Worm (Caenorhabditis elegans): ENCODE results near the gene R04F11.3.
A peak's percentile ranks its signal among the peaks of the same experiment; 100 is the strongest.

DNA sequence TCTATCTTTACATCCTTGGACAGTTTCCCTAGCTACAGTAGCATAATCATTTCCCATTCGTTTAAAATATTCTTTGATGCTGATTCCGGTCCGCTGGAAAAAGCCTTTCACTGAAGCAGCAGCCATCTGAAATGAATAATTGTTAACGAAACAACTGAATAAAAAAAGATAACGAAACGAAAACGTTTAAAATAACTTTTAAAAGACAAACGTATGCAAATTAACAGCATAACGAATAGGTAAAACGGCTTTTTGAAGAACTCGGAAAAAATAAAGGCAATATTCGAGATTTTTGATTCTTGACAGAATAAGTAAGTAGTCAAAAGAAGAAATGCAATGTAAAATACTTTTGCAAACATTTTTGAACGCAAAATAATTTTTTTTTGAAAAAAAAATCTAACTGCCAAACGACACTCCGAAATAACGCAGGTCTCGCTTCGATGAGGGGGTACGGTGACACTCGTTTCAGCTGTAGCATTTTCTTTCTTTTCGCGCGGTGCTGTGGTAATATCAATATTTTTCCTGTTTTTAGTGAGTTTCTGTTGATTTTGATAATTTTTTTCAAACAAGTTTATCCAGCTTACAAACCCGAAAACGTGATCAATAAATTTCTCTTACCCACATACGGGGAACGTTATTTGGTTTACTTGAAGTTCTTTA, 1.0 kb upstream of the R04F11.3 start, which contains the start of the genes R04F11.5 and R04F11.2:
- peak; percentile 76 for TF ChIP-seq him-1 (tag; optimal IDR thresholded peaks at IDR 0.05)
- peak; percentile 83 for TF ChIP-seq W03F9.2 (tag; optimal IDR thresholded peaks at IDR 0.05)
- TF ChIP-seq dao-5 (tag; optimal IDR thresholded peaks at IDR 0.05): no peak

Data from whole organism, L4/young adult.